Worm (Caenorhabditis elegans): Measurements from ENCODE around the gene H05C05.2.

- TF ChIP-seq ama-1 (optimal IDR thresholded peaks at IDR 0.05) (no peak), ama-1 (GFP tag; optimal IDR thresholded peaks at IDR 0.05) (no peak), snpc-4 (GFP tag; optimal IDR thresholded peaks at IDR 0.05) (no peak), snpc-4 (tag; optimal IDR thresholded peaks at IDR 0.05) (no peak), pbrm-1 (GFP tag; IDR thresholded peaks at IDR 0.05) (no peak), F10E7.11 (tag; optimal IDR thresholded peaks at IDR 0.05) (no peak), ccch-3 (GFP tag; optimal IDR thresholded peaks at IDR 0.05) (no peak), mxl-1 (tag; optimal IDR thresholded peaks at IDR 0.05) (no peak), unc-130 (GFP tag; optimal IDR thresholded peaks at IDR 0.05) (no peak), mel-28 (tag; optimal IDR thresholded peaks at IDR 0.05; ENCODE audit: borderline replicate concordance) (no peak), cebp-1 (GFP tag; IDR thresholded peaks at IDR 0.05) (no peak), cebp-1 (tag; optimal IDR thresholded peaks at IDR 0.05) (no peak), athp-1 (tag; optimal IDR thresholded peaks at IDR 0.05) (no peak), ceh-27 (GFP tag; optimal IDR thresholded peaks at IDR 0.05) (no peak)
Measured at ce11 chrIII:2972977-2973376, 7.5 kb upstream of the H05C05.2 start.

All from whole organism, young adult.